5 worm cellular contexts compared by ENCODE assay signal in the genomic region with DNA sequence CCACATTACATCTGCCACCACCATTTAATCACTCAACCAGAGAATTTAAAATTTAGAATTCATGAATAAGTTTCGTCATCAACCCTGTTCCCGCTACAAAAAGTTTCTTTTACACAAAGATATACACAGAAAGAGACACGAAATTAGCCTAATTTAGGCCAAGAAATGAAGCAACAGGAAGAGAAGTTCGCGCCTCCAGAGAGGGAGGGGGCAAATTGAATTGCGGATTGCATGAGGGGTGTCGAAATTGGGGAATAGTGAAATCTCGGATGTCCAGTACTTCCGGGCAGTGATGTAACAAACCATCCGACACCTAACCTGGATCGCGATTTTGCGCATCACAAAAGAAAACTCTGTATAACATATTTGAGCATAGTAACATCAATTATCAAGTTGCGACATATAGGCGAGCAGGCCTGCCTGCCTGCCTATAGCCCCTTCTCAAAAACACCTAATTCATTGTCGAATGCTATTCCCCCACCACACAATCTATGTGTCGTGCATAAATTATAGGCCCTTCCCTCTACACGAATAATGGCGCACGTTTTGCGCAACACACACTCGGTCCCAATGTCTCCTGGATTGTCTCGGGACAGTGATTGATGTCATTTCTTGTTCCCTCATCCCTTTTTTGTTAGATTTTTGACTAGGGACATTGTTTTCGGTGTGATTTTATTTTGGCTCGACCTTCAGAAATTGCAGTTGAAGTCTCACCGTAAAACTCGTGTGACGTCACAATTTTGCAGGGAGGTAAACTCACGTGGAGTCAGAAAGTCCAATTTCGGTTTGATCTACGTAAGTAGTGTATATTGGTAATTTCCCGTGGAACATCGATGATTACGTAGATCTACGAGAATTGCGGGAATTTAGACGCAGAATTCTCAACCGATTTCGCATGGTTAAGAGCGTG.
A peak's percentile ranks its signal among the peaks of the same experiment; 100 is the strongest.
TF ChIP-seq lines count a peak whose summit lies in the region.

No protein-coding gene starts in this region.

TF ChIP-seq in whole organism, L1 larva, 84 proteins besides CTCF, POLR2A, EP300 and RAD21:
- TF ChIP-seq mdl-1 (tag; optimal IDR thresholded peaks at IDR 0.05; lab: Kevin White, UChicago) (no peak), fkh-10 (GFP tag; optimal IDR thresholded peaks at IDR 0.05; lab: Kevin White, UChicago) (peak; percentile 36), efl-1 (optimal IDR thresholded peaks at IDR 0.05; lab: Kevin White, UChicago) (no peak), efl-1 (GFP tag; optimal IDR thresholded peaks at IDR 0.05 in 1 of 2; lab: Kevin White, UChicago) (peak in 1 of 2 experiments; percentile 36), aly-2 (tag; optimal IDR thresholded peaks at IDR 0.05; lab: Kevin White, UChicago) (no peak), lin-14 (GFP tag; optimal IDR thresholded peaks at IDR 0.05; lab: Kevin White, UChicago) (peak; percentile 10)

TF ChIP-seq in whole organism, L2 larva, 48 proteins besides CTCF, POLR2A, EP300 and RAD21:
- TF ChIP-seq zag-1 (tag; optimal IDR thresholded peaks at IDR 0.05; lab: Kevin White, UChicago) (no peak), mab-5 (tag; optimal IDR thresholded peaks at IDR 0.05; lab: Kevin White, UChicago) (peak; percentile 90)

TF ChIP-seq in whole organism, L3 larva, 47 proteins besides CTCF, POLR2A, EP300 and RAD21:
- no peak for TF ChIP-seq ZK546.5 (tag; optimal IDR thresholded peaks at IDR 0.05; lab: Kevin White, UChicago)
- TF ChIP-seq lin-39 (tag; optimal IDR thresholded peaks at IDR 0.05; lab: Kevin White, UChicago): peak; percentile 79

TF ChIP-seq in whole organism, late embryonic, 69 proteins besides CTCF, POLR2A, EP300 and RAD21:
- TF ChIP-seq unc-42 (tag; optimal IDR thresholded peaks at IDR 0.05; lab: Kevin White, UChicago): peak; percentile 79
- peak; percentile 5 for TF ChIP-seq ceh-31 (tag; optimal IDR thresholded peaks at IDR 0.05; lab: Kevin White, UChicago)
- no peak for TF ChIP-seq pros-1 (tag; optimal IDR thresholded peaks at IDR 0.05; lab: Kevin White, UChicago)
- no peak for TF ChIP-seq ceh-14 (tag; optimal IDR thresholded peaks at IDR 0.05; lab: Kevin White, UChicago)
- peak; percentile 5 for TF ChIP-seq unc-55 (GFP tag; optimal IDR thresholded peaks at IDR 0.05; lab: Kevin White, UChicago)

TF ChIP-seq in whole organism, mixed stage, embryonic, 35 proteins besides CTCF, POLR2A, EP300 and RAD21:
- TF ChIP-seq snpc-4 (tag; optimal IDR thresholded peaks at IDR 0.05; lab: Kevin White, UChicago) (no peak), lsy-2 (tag; optimal IDR thresholded peaks at IDR 0.05; lab: Kevin White, UChicago) (no peak), flh-1 (GFP tag; optimal IDR thresholded peaks at IDR 0.05; lab: Kevin White, UChicago) (no peak), unc-120 (tag; optimal IDR thresholded peaks at IDR 0.05; lab: Kevin White, UChicago; ENCODE audit: poor library complexity, severe bottlenecking) (no peak), ces-1 (GFP tag; optimal IDR thresholded peaks at IDR 0.05; lab: Kevin White, UChicago) (peak; percentile 88), unc-62 (GFP tag; optimal IDR thresholded peaks at IDR 0.05; lab: Kevin White, UChicago) (peak; percentile 81), ceh-39 (tag; optimal IDR thresholded peaks at IDR 0.05; lab: Kevin White, UChicago) (no peak), pha-4 (tag; optimal IDR thresholded peaks at IDR 0.05; lab: Kevin White, UChicago) (no peak), nhr-2 (tag; optimal IDR thresholded peaks at IDR 0.05; lab: Kevin White, UChicago) (peak; percentile 18), zip-8 (tag; optimal IDR thresholded peaks at IDR 0.05; lab: Kevin White, UChicago) (peak; percentile 57), nhr-76 (tag; optimal IDR thresholded peaks at IDR 0.05; lab: Kevin White, UChicago) (no peak)

Comparison
In these comparisons a context has a peak if more than half of its experiments do, and no peak if none do; other contexts are left out.
1. Of the 10 proteins assayed by ChIP-seq in both whole organism, L1 larva and whole organism, late embryonic: peak only in whole organism, L1 larva: fkh-10; only in whole organism, late embryonic: none; in both: none; in neither: 9.